Fruit fly (Drosophila melanogaster): ENCODE data around the gene CG13895.
A peak's percentile ranks its signal among the peaks of the same experiment; 100 is the strongest.

DNA sequence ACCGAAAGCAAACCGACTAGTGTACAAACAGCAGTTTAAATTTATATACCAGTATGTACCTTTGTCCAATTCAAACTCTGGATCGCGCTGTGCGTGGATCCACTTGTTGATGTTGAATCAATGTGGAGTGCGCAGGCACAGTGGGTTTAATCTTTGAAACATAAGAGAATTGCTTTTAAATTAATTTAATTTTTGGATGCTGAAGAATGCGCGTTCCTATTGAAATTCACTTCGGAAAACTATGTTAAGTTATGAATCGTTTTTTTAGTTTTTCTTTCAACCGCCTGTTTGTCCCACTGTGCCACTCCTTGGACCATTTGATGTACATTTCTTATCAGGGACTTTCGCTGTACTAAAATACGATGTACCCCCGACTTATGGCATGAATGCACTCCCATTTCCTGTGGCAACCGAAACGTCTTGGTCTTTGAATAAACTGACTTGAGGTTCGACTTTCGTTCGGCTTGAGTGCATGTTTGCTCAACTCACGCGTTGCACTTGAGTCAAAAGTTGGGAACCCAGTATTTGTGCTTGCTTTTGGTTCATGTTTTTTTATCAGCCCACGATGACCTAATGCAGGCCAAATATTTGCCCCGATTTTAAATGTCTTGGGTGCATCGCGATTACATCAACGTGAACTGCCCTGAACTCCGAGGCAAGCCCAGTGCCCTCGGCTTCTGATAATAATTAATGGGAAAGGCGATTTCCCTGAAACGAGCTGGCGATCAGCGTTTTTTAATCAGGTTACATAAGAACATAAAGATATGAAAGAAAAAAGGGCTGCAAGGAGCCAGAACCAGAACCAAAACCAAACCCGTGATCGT lies 16.7 kb upstream of the CG13895 start:
- peak; percentile 97 for TF ChIP-seq svp (GFP tag)
- TF ChIP-seq CG6854 (GFP tag; optimal IDR thresholded peaks at IDR 0.05), result peak; percentile 86
- peak; percentile 81 for TF ChIP-seq Eip93F (GFP tag; optimal IDR thresholded peaks at IDR 0.05)
- peak; percentile 92 for TF ChIP-seq Hr39 (GFP tag; optimal IDR thresholded peaks at IDR 0.05)
- TF ChIP-seq Sox102F (GFP tag; optimal IDR thresholded peaks at IDR 0.05), result peak; percentile 95
- peak; percentile 92 for TF ChIP-seq CG16779 (tag; optimal IDR thresholded peaks at IDR 0.05)
- peak; percentile 93 for TF ChIP-seq CG15336 (GFP tag; IDR thresholded peaks at IDR 0.05)
- peak; percentile 95 for TF ChIP-seq Met (GFP tag; optimal IDR thresholded peaks at IDR 0.05)
